Worm (Caenorhabditis elegans) whole organism, late embryonic: Measurements from ENCODE around the gene oac-38.

ENCODE experiments used
- C38D4.7 ChIP-seq: fragments of 200-800 bp; sonication (Bioruptor generic); optimal IDR thresholded peaks from 2 replicates; lab custom pipeline; 2018; ENCODE audit warnings: mild to moderate bottlenecking, missing genetic modification characterization, moderate library complexity, missing compliant biosample characterization
- ceh-19 ChIP-seq: fragments of 200-800 bp; sonication (Bioruptor generic); optimal IDR thresholded peaks from 2 replicates; lab custom pipeline; 2018; ENCODE audit warnings: mild to moderate bottlenecking, missing genetic modification characterization, missing compliant biosample characterization
- dmd-4 ChIP-seq: sonication (generic microtip); optimal IDR thresholded peaks from 2 replicates; lab custom pipeline; 2016; ENCODE audit warnings: borderline replicate concordance, missing genetic modification characterization, missing compliant biosample characterization
- ets-4 ChIP-seq: sonication (generic microtip); optimal IDR thresholded peaks from 2 replicates; lab custom pipeline; 2016; ENCODE audit warnings: missing genetic modification characterization, missing compliant biosample characterization
- nhr-11 ChIP-seq: fragments of 150-350 bp; optimal IDR thresholded peaks from 2 replicates; lab custom pipeline; 2014; ENCODE audit warnings: missing biosample characterization, missing genetic modification characterization
- pat-9 ChIP-seq: fragments of 200-800 bp; sonication (Bioruptor generic); optimal IDR thresholded peaks from 2 replicates; lab custom pipeline; 2018; ENCODE audit warnings: mild to moderate bottlenecking, missing genetic modification characterization, moderate library complexity, missing compliant biosample characterization
- pqm-1 ChIP-seq: sonication (generic microtip); optimal IDR thresholded peaks from 2 replicates; lab custom pipeline; 2016; ENCODE audit warnings: missing genetic modification characterization, missing compliant biosample characterization
- pros-1 ChIP-seq: fragments of 150-350 bp; optimal IDR thresholded peaks from 2 replicates; lab custom pipeline; 2014; ENCODE audit warnings: missing biosample characterization, missing genetic modification reagents, missing genetic modification characterization
- ref-2 ChIP-seq: sonication (generic microtip); optimal IDR thresholded peaks from 2 replicates; lab custom pipeline; 2016; ENCODE audit warnings: missing genetic modification characterization, missing compliant biosample characterization
- unc-55 ChIP-seq: sonication (generic microtip); optimal IDR thresholded peaks from 2 replicates; lab custom pipeline; 2017; ENCODE audit warnings: missing biosample characterization, missing genetic modification reagents, missing genetic modification characterization

DNA sequence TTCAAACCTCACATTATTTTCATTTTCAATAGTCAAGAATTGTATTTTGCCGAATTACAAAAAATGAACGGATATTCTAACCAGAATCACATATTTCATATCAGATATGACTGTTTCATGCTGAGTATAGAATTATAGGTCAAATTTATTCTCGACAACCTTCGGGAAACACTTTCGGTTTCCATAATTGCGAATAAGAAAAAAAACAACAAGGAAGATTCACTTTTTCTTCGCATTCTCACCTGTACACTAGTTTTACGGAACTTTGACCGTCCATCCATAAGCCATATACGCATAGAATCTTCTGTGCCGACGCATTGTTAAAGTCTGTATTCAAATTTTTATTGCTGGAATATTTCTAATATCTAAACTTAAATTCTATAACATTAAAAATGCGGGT, 7.6 kb downstream of the oac-38 start, which contains the start of gene oac-37:
- no peak for TF ChIP-seq C38D4.7 (GFP tag; lab: Kevin White, UChicago)
- TF ChIP-seq pros-1 (tag; lab: Kevin White, UChicago) = no peak
- TF ChIP-seq pat-9 (tag; lab: Kevin White, UChicago) = no peak
- TF ChIP-seq ets-4 (tag; lab: Kevin White, UChicago) = no peak
- no peak for TF ChIP-seq ref-2
- no peak for TF ChIP-seq dmd-4 (tag; lab: Kevin White, UChicago)
- no peak for TF ChIP-seq nhr-11 (tag; lab: Kevin White, UChicago)
- TF ChIP-seq unc-55 (GFP tag; lab: Kevin White, UChicago) = no peak
- no peak for TF ChIP-seq ceh-19 (GFP tag; lab: Kevin White, UChicago)
- no peak for TF ChIP-seq pqm-1 (tag; lab: Kevin White, UChicago)
